Worm (Caenorhabditis elegans) whole organism, midembryonic: ENCODE measurements around the gene M57.1.

ENCODE experiments used
- T22C8.4 ChIP-seq: fragments of 200-800 bp; sonication (Bioruptor generic); IDR thresholded peaks from 2 replicates; pipeline ENCODE4 v1.3.6; 2022; ENCODE audit warnings: missing genetic modification characterization, missing compliant biosample characterization
- cog-1 ChIP-seq: sonication (generic microtip); optimal IDR thresholded peaks from 2 replicates; lab custom pipeline; 2016; ENCODE audit warnings: missing genetic modification characterization, missing compliant biosample characterization
- flt-1 ChIP-seq: fragments of 200-800 bp; sonication (Bioruptor generic); IDR thresholded peaks from 2 replicates; pipeline ENCODE4 v1.3.6; 2022; ENCODE audit warnings: missing genetic modification characterization, missing compliant biosample characterization
- klf-2 ChIP-seq: fragments of 200-800 bp; sonication (Bioruptor generic); conservative IDR thresholded peaks from 2 replicates; pipeline ENCODE4 v1.3.6; 2022; ENCODE audit warnings: missing genetic modification reagents, missing genetic modification characterization, missing compliant biosample characterization
- med-1 ChIP-seq: sonication (generic microtip); optimal IDR thresholded peaks from 2 replicates; lab custom pipeline; 2017; ENCODE audit warnings: missing genetic modification characterization, mild to moderate bottlenecking, missing compliant biosample characterization, antibody characterized with exemption, missing genetic modification reagents; ENCODE audit not compliant: insufficient read depth
- ref-1 ChIP-seq: fragments of 200-800 bp; sonication (Bioruptor generic); conservative IDR thresholded peaks from 2 replicates; pipeline ENCODE4 v1.3.6; 2022; ENCODE audit warnings: missing genetic modification reagents, missing genetic modification characterization, missing compliant biosample characterization
- tab-1 ChIP-seq: fragments of 200-800 bp; sonication (Bioruptor generic); IDR thresholded peaks from 2 replicates; pipeline ENCODE4 v1.3.6; 2022; ENCODE audit warnings: missing genetic modification characterization, missing compliant biosample characterization
- ztf-23 ChIP-seq: fragments of 200-800 bp; sonication (Bioruptor generic); IDR thresholded peaks from 2 replicates; pipeline ENCODE4 v1.3.6; 2022; ENCODE audit warnings: missing genetic modification reagents, missing genetic modification characterization, missing compliant biosample characterization
- ztf-29 ChIP-seq: fragments of 200-800 bp; sonication (Bioruptor generic); IDR thresholded peaks from 2 replicates; pipeline ENCODE4 v1.3.6; 2022; ENCODE audit warnings: missing genetic modification reagents, missing genetic modification characterization, missing compliant biosample characterization

Gene M57.1

DNA sequence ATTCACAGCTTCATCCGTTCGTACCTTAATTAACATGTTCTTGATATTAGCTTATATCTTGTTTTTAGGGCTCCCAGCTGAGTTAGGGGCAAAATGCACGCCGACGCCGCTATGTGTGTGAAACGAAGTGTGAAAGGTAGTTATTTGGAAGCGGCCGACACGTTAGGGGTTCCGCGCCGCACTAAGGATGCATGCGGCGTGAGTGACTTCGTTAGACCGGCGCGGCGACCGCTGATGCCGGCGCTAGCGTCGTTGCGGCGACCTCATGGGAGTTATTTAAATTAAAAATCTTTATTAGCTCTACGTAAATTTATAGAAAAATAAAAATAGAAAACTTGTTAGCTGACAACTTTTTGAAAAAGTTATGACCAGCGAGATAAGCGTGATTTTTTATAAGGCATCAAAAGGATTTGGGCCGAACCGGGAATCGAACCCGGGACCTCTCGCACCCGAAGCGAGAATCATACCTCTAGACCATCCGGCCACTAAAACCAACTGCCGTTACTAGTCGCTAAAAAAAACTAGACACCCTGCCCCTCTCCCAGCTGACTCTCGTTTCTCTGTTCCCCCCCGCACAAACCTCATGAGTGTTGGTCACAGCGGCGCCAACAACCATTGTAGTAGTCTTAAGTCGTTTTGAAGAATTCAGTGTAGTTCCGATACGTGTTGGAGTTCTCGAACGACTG lies 19.7 kb downstream of the M57.1 start:
- TF ChIP-seq ztf-23 (peak; percentile 61; the same call in 1 of the 2 replicates), cog-1 (peak; percentile 26), klf-2 (0 out of 2 replicates have a peak, but pooled peaks have one; percentile 26), tab-1 (GFP tag; lab: Robert Waterston, UW) (peak; percentile 85), ref-1 (peak; percentile 65; the same call in 1 of the 2 replicates), med-1 (GFP tag; lab: Kevin White, UChicago) (no peak), flt-1 (GFP tag; lab: Robert Waterston, UW) (peak; percentile 91), T22C8.4 (GFP tag; lab: Robert Waterston, UW) (peak; percentile 27; the same call in 1 of the 2 replicates), ztf-29 (GFP tag; lab: Robert Waterston, UW) (peak; percentile 65; the same call in 1 of the 2 replicates)

DNA sequence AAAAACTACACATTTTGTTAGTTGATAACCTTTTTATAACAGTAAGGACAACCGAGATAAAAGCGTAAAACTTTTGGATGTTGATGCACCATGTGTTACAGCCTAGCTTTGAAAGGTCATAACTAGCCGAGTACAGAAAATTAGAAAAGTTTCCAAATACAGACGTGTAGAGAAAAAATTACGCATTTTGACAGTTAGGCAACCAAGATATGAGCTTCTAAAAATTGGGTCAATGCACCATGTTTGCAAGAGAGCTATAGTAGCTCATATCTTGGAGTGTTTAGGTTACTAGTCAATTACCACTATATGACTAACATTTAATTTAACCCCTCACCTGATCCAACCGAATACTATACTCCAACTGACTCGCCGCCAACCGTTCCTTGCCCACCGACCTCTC lies 20.7 kb downstream of the M57.1 start:
- no peak for TF ChIP-seq klf-2
- TF ChIP-seq ztf-29 (GFP tag; lab: Robert Waterston, UW): no peak
- no peak for TF ChIP-seq tab-1 (GFP tag; lab: Robert Waterston, UW)
- TF ChIP-seq flt-1 (GFP tag; lab: Robert Waterston, UW): no peak
- TF ChIP-seq med-1 (GFP tag; lab: Kevin White, UChicago): no peak
- no peak for TF ChIP-seq cog-1
- TF ChIP-seq ref-1: no peak
- TF ChIP-seq T22C8.4 (GFP tag; lab: Robert Waterston, UW): no peak

DNA sequence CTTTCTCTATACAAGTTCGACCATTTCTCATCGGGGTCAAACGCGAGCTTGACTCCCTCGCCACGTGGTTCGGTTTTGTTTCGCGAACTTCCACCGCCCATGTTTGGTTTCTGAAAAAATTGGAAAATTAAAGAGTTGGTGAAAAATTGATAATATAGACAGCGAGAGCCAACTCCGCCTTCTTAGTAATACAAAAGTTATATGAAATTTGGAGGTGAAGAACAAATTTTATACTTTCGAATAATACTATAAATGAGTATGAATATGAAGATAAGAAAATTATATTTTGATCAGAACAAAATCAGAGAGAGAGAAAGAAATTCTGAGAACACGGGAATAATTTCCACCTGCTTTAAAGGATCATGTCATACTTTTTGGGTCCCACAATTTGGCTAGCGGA lies 25.1 kb downstream of the M57.1 start, which contains the start of gene osm-9:
osm-9 (minus strand) TSS at position 101 of the 400 bp plus-strand sequence.
- TF ChIP-seq med-1 (GFP tag; lab: Kevin White, UChicago) (no peak), ref-1 (no peak), flt-1 (GFP tag; lab: Robert Waterston, UW) (no peak), tab-1 (GFP tag; lab: Robert Waterston, UW) (no peak), klf-2 (no peak), cog-1 (no peak), T22C8.4 (GFP tag; lab: Robert Waterston, UW) (no peak)

DNA sequence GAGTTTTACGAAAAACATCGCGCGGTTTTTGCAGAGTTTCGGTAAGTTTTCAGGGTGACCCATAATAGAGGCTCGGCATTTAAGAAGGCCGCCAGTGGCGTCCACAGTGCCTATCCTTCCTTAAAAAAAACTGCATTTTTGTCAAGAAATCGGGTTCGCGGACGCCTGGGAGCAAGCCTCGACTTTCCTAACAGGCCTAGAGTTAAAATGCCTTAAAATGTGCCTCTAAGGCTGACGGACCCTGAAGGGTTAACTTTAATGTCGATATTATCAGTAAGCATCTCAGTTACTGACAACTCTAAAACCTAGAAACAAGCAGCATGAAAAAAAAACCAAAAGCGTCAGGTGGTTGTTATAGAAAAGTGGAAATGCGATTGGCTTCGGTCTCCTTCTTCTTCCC lies 26.9 kb downstream of the M57.1 start:
- TF ChIP-seq ztf-29 (GFP tag; lab: Robert Waterston, UW) (no peak), ref-1 (no peak), cog-1 (no peak), tab-1 (GFP tag; lab: Robert Waterston, UW) (no peak), ztf-23 (no peak), med-1 (GFP tag; lab: Kevin White, UChicago) (no peak), klf-2 (no peak), flt-1 (GFP tag; lab: Robert Waterston, UW) (no peak), T22C8.4 (GFP tag; lab: Robert Waterston, UW) (no peak)

DNA sequence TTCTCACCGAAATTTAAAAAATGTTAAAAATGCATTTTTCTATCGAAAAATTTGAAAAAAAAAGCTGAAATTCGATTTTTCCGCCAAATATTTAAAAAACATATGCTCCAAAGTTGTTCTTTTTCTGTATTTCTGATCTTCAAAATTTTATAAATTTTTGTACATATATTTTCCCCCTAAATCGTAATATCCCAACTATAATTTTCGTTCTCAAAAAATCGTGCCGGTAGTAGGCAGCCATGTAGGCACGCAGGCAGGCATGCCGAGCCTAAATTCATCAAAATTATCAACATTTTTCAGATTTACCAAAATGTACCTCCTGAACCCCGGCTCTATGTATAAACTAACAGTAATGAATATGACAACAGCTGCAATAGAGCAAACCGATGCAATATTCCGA lies 32.6 kb downstream of the M57.1 start, which contains the start of gene sre-5:
sre-5 (plus strand) TSS at position 301 of the 400 bp plus-strand sequence.
- no peak for TF ChIP-seq cog-1

DNA sequence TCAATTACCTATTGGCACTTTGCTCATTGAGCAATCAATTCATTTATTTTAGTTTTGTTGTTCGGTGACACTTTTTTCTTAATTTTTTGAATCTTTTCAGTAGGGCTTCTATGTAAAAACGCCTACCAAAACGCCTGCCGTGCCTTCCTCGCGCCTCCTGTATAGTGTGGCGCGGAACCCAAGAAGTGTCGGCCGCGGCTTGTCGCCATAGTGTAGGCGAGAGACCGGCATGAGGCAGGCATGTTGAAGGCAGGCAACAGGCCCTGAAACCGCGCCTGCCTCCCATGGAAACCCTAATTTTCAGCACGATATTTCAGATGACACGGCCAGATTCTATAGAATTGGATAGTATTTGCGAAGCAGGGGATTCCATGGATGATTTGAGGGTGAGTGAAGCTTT lies 36.3 kb downstream of the M57.1 start, which contains the start of gene otpl-1:
otpl-1 (plus strand) TSS at position 372 of the 400 bp plus-strand sequence.
- TF ChIP-seq tab-1 (GFP tag; lab: Robert Waterston, UW) (no peak), ztf-23 (no peak), med-1 (GFP tag; lab: Kevin White, UChicago) (no peak), ztf-29 (GFP tag; lab: Robert Waterston, UW) (no peak), flt-1 (GFP tag; lab: Robert Waterston, UW) (no peak), klf-2 (no peak), T22C8.4 (GFP tag; lab: Robert Waterston, UW) (no peak), ref-1 (no peak), cog-1 (no peak)

DNA sequence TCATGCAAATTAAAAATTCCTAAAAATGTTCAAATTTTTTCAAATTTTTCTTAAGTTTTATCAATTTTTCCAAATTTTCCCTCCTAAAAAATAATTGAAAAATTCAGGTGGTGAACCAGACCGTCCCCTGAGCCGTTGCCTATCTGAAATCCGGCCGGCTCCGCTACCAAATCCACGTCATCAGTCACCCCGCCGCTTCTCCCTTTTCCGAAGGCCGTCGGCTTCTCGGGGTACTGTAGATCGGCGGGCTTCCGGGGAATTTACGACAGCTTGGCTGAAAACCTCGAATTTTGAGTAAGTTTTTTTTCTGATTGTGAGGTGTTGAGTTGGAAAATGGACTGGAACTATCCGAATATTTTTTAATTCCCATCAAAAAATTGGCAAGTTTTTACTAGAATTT lies 38.3 kb downstream of the M57.1 start:
- TF ChIP-seq med-1 (GFP tag; lab: Kevin White, UChicago) (no peak), ztf-23 (no peak), ztf-29 (GFP tag; lab: Robert Waterston, UW) (no peak), tab-1 (GFP tag; lab: Robert Waterston, UW) (no peak), cog-1 (no peak), T22C8.4 (GFP tag; lab: Robert Waterston, UW) (no peak), klf-2 (no peak), ref-1 (no peak), flt-1 (GFP tag; lab: Robert Waterston, UW) (no peak)

DNA sequence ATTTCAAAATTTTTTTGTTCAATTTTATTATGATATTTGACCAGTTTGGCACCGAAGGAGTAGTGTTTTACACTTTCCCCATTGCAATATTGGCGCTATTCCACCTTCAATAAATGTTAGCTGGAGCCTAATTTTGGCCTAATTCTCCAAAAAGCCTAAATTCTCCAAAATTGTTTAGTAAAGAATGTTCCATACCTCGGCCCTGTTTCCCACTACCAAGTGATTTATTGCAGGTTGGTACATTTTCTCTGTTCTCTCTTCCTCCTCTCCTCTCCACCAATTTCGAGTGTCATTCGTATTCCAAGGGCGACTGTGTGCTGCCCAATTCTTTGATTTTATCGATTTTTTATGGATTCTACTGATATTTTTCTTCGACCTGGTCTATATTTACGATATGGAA lies 45.9 kb downstream of the M57.1 start, which contains the start of gene Y37E11B.2:
Y37E11B.2 (plus strand) TSS at position 301 of the 400 bp plus-strand sequence.
- TF ChIP-seq ztf-23 (no peak), tab-1 (GFP tag; lab: Robert Waterston, UW) (no peak)

DNA sequence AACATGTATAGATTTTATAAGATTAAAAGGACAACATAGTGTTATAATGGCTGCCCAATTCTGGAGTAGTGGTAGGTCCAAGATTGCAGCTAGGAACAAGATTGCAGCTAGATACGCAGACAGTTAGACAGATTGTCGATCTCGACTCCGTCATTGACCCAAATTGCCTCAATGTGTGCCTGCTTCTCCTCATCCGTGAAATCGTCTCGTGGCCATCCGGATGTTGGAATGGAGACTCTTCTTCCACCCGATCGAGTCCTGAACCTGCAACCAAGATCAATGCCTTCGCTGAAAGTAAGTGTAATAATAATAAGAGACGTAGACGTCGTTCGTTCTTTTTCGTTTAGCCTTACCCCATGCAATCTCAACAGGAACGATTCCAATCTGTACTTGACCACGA lies 46.4 kb downstream of the M57.1 start:
- TF ChIP-seq T22C8.4 (GFP tag; lab: Robert Waterston, UW) (no peak), ztf-23 (no peak), ztf-29 (GFP tag; lab: Robert Waterston, UW) (no peak), tab-1 (GFP tag; lab: Robert Waterston, UW) (no peak), cog-1 (no peak), flt-1 (GFP tag; lab: Robert Waterston, UW) (no peak), klf-2 (no peak), ref-1 (no peak), med-1 (GFP tag; lab: Kevin White, UChicago) (no peak)

DNA sequence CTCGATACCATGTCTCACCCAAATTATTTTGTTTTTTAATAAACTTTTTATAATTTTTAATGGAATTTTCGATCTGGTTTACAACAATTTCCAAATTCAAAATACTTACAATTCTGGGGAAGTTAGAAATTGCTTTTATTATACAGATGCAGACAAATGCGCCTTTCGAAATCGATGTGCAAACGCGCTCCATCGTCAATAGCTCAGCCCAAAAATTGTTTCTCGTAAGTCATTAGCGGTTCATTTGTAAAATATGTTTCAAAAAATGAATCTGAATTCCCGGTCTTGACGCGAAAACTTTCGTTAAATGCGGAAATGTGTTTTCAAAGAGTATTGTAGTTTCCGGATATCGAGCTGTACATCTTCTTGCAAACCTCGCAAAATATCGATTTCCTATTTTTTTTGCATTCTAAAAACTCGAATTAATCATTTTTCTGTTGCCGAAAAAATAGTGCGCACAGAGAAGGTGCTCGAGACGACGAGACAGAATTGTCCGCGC lies 47.3 kb downstream of the M57.1 start, which contains the start of gene Y37E11B.1:
Y37E11B.1 (plus strand) TSS at position 145 of the 499 bp plus-strand sequence.
- no peak for TF ChIP-seq klf-2
- no peak for TF ChIP-seq T22C8.4 (GFP tag; lab: Robert Waterston, UW)
- TF ChIP-seq ztf-29 (GFP tag; lab: Robert Waterston, UW): no peak
- no peak for TF ChIP-seq flt-1 (GFP tag; lab: Robert Waterston, UW)
- TF ChIP-seq ref-1: no peak
- TF ChIP-seq tab-1 (GFP tag; lab: Robert Waterston, UW): no peak
- no peak for TF ChIP-seq cog-1
- no peak for TF ChIP-seq med-1 (GFP tag; lab: Kevin White, UChicago)
- no peak for TF ChIP-seq ztf-23
